Worm (Caenorhabditis elegans) whole organism, L2 larva: ENCODE data around the gene frpr-11.

Source experiments
- C34F6.9 ChIP-seq: fragments of 150-350 bp; optimal IDR thresholded peaks from 2 replicates; lab custom pipeline; 2014; ENCODE audit warnings: missing biosample characterization, missing genetic modification characterization
- F13H6.1 ChIP-seq: sonication (generic microtip); optimal IDR thresholded peaks from 2 replicates; lab custom pipeline; 2016; ENCODE audit warnings: missing genetic modification characterization, missing compliant biosample characterization
- R02D3.7 ChIP-seq: fragments of 150-350 bp; optimal IDR thresholded peaks from 2 replicates; lab custom pipeline; 2014; ENCODE audit warnings: missing biosample characterization, missing genetic modification characterization
- alr-1 ChIP-seq: fragments of 150-350 bp; optimal IDR thresholded peaks from 2 replicates; lab custom pipeline; 2014; ENCODE audit warnings: missing biosample characterization, missing genetic modification characterization
- ama-1 ChIP-seq: fragments of 150-350 bp; optimal IDR thresholded peaks from 2 replicates; lab custom pipeline; 2018; ENCODE audit warnings: inconsistent platforms
- blmp-1 ChIP-seq: sonication (generic microtip); optimal IDR thresholded peaks from 2 replicates; lab custom pipeline; 2017; ENCODE audit warnings: missing genetic modification characterization, mild to moderate bottlenecking, missing compliant biosample characterization, antibody characterized with exemption, moderate library complexity; ENCODE audit not compliant: insufficient read depth
- crh-2 ChIP-seq: sonication (generic microtip); optimal IDR thresholded peaks from 2 replicates; lab custom pipeline; 2017; ENCODE audit warnings: missing biosample characterization, missing genetic modification characterization
- elt-1 ChIP-seq: fragments of 150-350 bp; optimal IDR thresholded peaks from 2 replicates; lab custom pipeline; 2014; ENCODE audit warnings: missing biosample characterization, missing genetic modification characterization
- elt-3 ChIP-seq: sonication (generic microtip); optimal IDR thresholded peaks from 2 replicates; lab custom pipeline; 2017; ENCODE audit warnings: missing biosample characterization, missing genetic modification characterization
- fos-1 ChIP-seq: fragments of 150-350 bp; optimal IDR thresholded peaks from 2 replicates; lab custom pipeline; 2014; ENCODE audit warnings: missing biosample characterization, missing genetic modification characterization
- lin-11 ChIP-seq: fragments of 150-350 bp; sonication (generic microtip); optimal IDR thresholded peaks from 2 replicates; lab custom pipeline; 2014; ENCODE audit warnings: missing biosample characterization, missing genetic modification characterization, inconsistent platforms, mixed read lengths
- lin-13 ChIP-seq: fragments of 150-350 bp; optimal IDR thresholded peaks from 2 replicates; lab custom pipeline; 2014; ENCODE audit warnings: missing biosample characterization, missing genetic modification reagents, missing genetic modification characterization
- lsy-2 ChIP-seq, 2 experiments: fragments of 150-350 bp in 1 of 2; sonication (generic microtip) in 1 of 2; optimal IDR thresholded peaks; 2 replicates each; lab custom pipeline; 2014 to 2017; ENCODE audit warnings: missing biosample characterization in 2 of 2, missing genetic modification characterization in 2 of 2
- mbf-1 ChIP-seq: sonication (generic microtip); optimal IDR thresholded peaks from 2 replicates; lab custom pipeline; 2017; ENCODE audit warnings: missing biosample characterization, missing genetic modification characterization
- nhr-10 ChIP-seq: sonication (generic microtip); optimal IDR thresholded peaks from 2 replicates; lab custom pipeline; 2017; ENCODE audit warnings: missing biosample characterization, missing genetic modification characterization
- nhr-12 ChIP-seq: fragments of 150-350 bp; optimal IDR thresholded peaks from 2 replicates; lab custom pipeline; 2014; ENCODE audit warnings: missing biosample characterization, missing genetic modification characterization
- nhr-129 ChIP-seq: fragments of 150-350 bp; optimal IDR thresholded peaks from 2 replicates; lab custom pipeline; 2014; ENCODE audit warnings: missing biosample characterization, missing genetic modification characterization
- nhr-21 ChIP-seq: fragments of 150-350 bp; optimal IDR thresholded peaks from 2 replicates; lab custom pipeline; 2014; ENCODE audit warnings: missing biosample characterization, missing genetic modification characterization
- nhr-23 ChIP-seq: fragments of 150-350 bp; optimal IDR thresholded peaks from 2 replicates; lab custom pipeline; 2014; ENCODE audit warnings: missing biosample characterization, missing genetic modification reagents, missing genetic modification characterization
- nhr-6 ChIP-seq: fragments of 150-350 bp; optimal IDR thresholded peaks from 2 replicates; lab custom pipeline; 2014; ENCODE audit warnings: missing biosample characterization, missing genetic modification characterization
- nhr-77 ChIP-seq: fragments of 150-350 bp; optimal IDR thresholded peaks from 2 replicates; lab custom pipeline; 2014; ENCODE audit warnings: missing biosample characterization, missing genetic modification characterization
- sem-4 ChIP-seq: fragments of 150-350 bp; optimal IDR thresholded peaks from 2 replicates; lab custom pipeline; 2014; ENCODE audit warnings: missing biosample characterization, missing genetic modification reagents, missing genetic modification characterization
- skn-1 ChIP-seq: sonication (generic microtip); optimal IDR thresholded peaks from 2 replicates; lab custom pipeline; 2017; ENCODE audit warnings: missing biosample characterization, missing genetic modification characterization
- sma-3 ChIP-seq: sonication (generic microtip); optimal IDR thresholded peaks from 2 replicates; lab custom pipeline; 2016; ENCODE audit warnings: missing genetic modification reagents, missing genetic modification characterization, missing compliant biosample characterization
- sma-9 ChIP-seq, 2 experiments: fragments of 150-350 bp in 1 of 2; sonication (generic microtip) in 1 of 2; optimal IDR thresholded peaks; 2 replicates each; lab custom pipeline; 2014 to 2016; ENCODE audit warnings: missing genetic modification characterization in 2 of 2, mild to moderate bottlenecking in 1 of 2, missing biosample characterization in 1 of 2, missing compliant biosample characterization in 1 of 2, missing genetic modification reagents in 1 of 2, moderate library complexity in 1 of 2
- snpc-4 ChIP-seq: fragments of 150-350 bp; optimal IDR thresholded peaks from 2 replicates; lab custom pipeline; 2014; ENCODE audit warnings: missing biosample characterization, missing genetic modification characterization
- unc-39 ChIP-seq: fragments of 150-350 bp; optimal IDR thresholded peaks from 2 replicates; lab custom pipeline; 2014; ENCODE audit warnings: missing biosample characterization, missing genetic modification characterization
- unc-62 ChIP-seq: fragments of 150-350 bp; optimal IDR thresholded peaks from 2 replicates; lab custom pipeline; 2014; ENCODE audit warnings: missing biosample characterization, missing genetic modification reagents, missing genetic modification characterization
- ztf-1 ChIP-seq: fragments of 200-800 bp; sonication (Bioruptor generic); conservative IDR thresholded peaks from 2 replicates; pipeline ENCODE4 v1.3.6; 2022; ENCODE audit warnings: missing genetic modification characterization, missing compliant biosample characterization
- ztf-4 ChIP-seq: fragments of 150-350 bp; optimal IDR thresholded peaks from 2 replicates; lab custom pipeline; 2014; ENCODE audit warnings: missing biosample characterization, missing genetic modification characterization

Gene frpr-11

DNA sequence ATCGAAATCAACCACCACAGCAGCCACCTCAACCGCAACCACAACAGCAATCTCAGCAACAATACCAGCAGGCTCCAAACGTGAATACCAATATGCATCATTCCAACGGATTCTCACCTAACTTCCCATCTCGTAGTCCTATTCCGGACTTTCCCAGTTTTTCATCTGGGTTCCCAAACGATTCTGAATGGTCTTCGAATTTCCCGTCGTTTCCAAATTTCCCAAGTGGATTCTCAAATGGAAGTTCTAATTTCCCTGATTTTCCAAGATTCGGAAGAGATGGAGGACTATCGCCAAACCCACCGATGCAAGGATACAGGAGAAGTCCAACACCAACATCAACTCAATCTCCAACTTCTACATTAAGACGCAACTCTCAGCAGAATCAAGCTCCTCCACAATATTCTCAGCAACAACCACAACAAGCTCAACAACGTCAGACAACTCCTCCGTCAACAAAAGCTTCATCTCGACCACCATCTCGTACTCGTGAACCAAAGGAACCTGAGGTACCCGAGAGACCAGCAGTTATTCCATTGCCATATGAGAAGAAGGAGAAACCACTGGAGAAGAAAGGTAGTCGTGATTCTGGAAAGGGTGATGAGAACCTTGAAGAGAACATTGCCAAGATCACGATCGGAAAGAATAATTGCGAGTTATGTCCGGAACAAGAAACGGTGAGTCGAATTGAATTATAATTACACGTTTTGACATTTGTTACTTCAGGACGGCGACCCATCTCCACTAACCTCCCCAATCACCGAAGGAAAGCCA lies 30.7 kb downstream of the frpr-11 start:
- TF ChIP-seq ama-1 (peak; percentile 75), elt-1 (no peak), lsy-2 (tag; optimal IDR thresholded peaks at IDR 0.05; lab: Kevin White, UChicago) (no peak)
- TF ChIP-seq, all 48 proteins: peak for 1

- TF ChIP-seq ama-1 = peak; percentile 11
- no peak for TF ChIP-seq fos-1 (tag; lab: Kevin White, UChicago)
- TF ChIP-seq, all 48 proteins: peak for 1
Observed at ce11 chrV:8938445-8938844, 31.4 kb downstream of the frpr-11 start.

ce11 chrV:8938943-8939342 lies 31.9 kb downstream of the frpr-11 start:
- TF ChIP-seq nhr-77 (tag; lab: Kevin White, UChicago) = no peak
- no peak for TF ChIP-seq sma-3

ce11 chrV:8939424-8940065 lies 32.5 kb downstream of the frpr-11 start:
- TF ChIP-seq crh-2 (tag; lab: Kevin White, UChicago) (peak; percentile 58), alr-1 (tag; lab: Kevin White, UChicago) (no peak), lsy-2 (tag; optimal IDR thresholded peaks at IDR 0.05; lab: Kevin White, UChicago) (peak in 1 of 2 experiments; percentile 43), lin-13 (GFP tag; lab: Kevin White, UChicago) (peak; percentile 26), ama-1 (peak; percentile 97), ztf-4 (tag; lab: Kevin White, UChicago) (peak; percentile 85), nhr-129 (tag; lab: Kevin White, UChicago) (peak; percentile 1), sem-4 (tag; lab: Kevin White, UChicago) (no peak), F13H6.1 (peak; percentile 33), C34F6.9 (tag; lab: Kevin White, UChicago) (peak; percentile 23), sma-3 (peak; percentile 49), nhr-6 (tag; lab: Kevin White, UChicago) (no peak)

DNA sequence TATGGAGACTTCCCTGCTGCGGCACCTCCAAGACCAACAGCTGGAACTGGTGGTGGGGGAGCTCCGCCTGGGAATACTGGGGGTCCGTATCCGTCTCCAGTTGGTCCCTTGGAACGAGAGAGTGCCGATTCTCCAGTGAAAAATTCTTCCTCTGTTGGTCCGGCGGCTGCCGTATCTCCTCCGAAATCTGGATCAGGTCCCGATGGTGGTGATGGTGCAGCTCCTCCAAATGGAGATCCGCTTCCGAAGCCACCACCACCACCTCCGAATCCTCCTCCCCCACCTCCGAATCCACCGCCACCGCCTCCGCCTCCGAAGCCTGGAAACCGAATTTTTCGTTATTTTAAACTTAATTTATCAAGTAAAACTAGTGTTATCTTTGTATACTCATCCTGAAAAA lies 33.4 kb downstream of the frpr-11 start:
- no peak for TF ChIP-seq nhr-12 (tag; lab: Kevin White, UChicago)
- no peak for TF ChIP-seq mbf-1 (tag; lab: Kevin White, UChicago)
- no peak for TF ChIP-seq sma-3
- TF ChIP-seq R02D3.7 (tag; lab: Kevin White, UChicago) = no peak
- no peak for TF ChIP-seq elt-3 (tag; lab: Kevin White, UChicago)

DNA sequence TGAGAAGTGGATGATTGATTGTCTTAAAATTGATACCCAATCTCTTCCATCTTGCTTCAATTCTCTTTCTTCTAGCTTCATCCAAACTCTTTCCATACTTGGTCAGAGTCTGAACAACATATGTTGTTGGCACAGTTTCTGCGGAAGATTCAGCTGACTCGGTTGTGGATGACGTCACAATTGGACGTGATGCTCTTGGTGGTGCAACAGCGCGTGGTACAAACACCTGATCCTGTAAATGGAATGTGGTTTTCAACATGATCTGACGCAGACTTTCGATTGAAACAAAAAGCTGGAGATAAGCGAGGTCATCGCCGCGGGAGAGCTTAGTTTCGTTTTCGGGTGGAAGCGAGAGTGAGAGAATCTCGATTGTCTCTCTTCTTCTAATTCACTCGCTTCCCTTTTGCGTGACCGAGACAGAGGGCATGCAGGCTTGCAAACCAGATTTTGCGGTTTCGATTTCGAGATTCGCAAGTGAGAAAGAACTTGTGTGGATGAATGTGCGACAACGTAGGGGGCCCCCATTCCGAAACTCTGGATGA lies 35.5 kb downstream of the frpr-11 start:
- TF ChIP-seq lin-11 (tag; lab: Kevin White, UChicago) (no peak), F13H6.1 (no peak), blmp-1 (tag; lab: Kevin White, UChicago) (peak; percentile 70)

DNA sequence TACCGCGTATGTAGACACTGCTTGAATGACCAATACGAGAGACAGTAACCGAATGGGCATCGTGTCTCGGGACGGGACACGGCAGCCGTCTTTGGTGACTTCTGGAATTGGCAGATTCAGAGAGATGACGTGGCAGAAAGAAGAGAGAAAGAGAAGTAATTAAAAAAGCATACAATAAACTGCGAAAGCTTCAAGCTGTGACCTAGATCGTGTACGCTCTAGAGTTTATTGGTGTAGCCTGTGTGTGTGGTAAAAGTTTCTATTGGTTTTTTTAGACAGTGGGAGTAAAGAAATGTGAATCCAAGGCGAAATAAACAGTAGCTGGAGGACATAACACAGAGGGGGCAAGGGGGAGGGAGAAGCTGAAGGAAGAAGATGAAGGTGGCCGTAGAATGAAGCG lies 37.0 kb downstream of the frpr-11 start, which contains the start of gene T19A5.3:
Gene T19A5.3, minus strand, starts transcription at position 101 of the 400 bp plus-strand sequence.
- TF ChIP-seq unc-62 (no peak), ztf-1 (no peak), ztf-4 (tag; lab: Kevin White, UChicago) (no peak), skn-1 (no peak), F13H6.1 (no peak), unc-39 (tag; lab: Kevin White, UChicago) (no peak), sma-9 (GFP tag; optimal IDR thresholded peaks at IDR 0.05; lab: Kevin White, UChicago) (no peak), sma-9 (tag; optimal IDR thresholded peaks at IDR 0.05; lab: Kevin White, UChicago) (no peak), sem-4 (tag; lab: Kevin White, UChicago) (no peak), crh-2 (tag; lab: Kevin White, UChicago) (no peak), nhr-12 (tag; lab: Kevin White, UChicago) (no peak), nhr-23 (tag; lab: Kevin White, UChicago) (no peak), nhr-21 (tag; lab: Kevin White, UChicago) (no peak), nhr-129 (tag; lab: Kevin White, UChicago) (no peak), ama-1 (no peak), nhr-10 (no peak), lin-13 (GFP tag; lab: Kevin White, UChicago) (no peak), snpc-4 (no peak)
